Worm (Caenorhabditis elegans): ENCODE data around the gene spig-4.

ce11 chrV:14320246-14320645, 13.6 kb upstream of the spig-4 start, which contains the start of gene F47B8.14:
- TF ChIP-seq W03F9.2 (tag; optimal IDR thresholded peaks at IDR 0.05) (no peak), him-1 (tag; optimal IDR thresholded peaks at IDR 0.05) (no peak), dao-5 (tag; optimal IDR thresholded peaks at IDR 0.05) (no peak)

Measured in whole organism, L4/young adult.